Fruit fly (Drosophila melanogaster) whole organism, embryonic: ENCODE measurements around the gene CG6966.

ENCODE experiments used
- CG12769 ChIP-seq: fragments of 200-800 bp; sonication (Bioruptor generic); optimal IDR thresholded peaks from 2 replicates; lab custom pipeline; 2019; ENCODE audit warnings: missing biosample characterization, mild to moderate bottlenecking, missing genetic modification characterization, moderate library complexity
- Hmr ChIP-seq: fragments of 200-800 bp; sonication (Bioruptor generic); optimal IDR thresholded peaks from 3 replicates; lab custom pipeline; 2017; ENCODE audit warnings: mild to moderate bottlenecking, missing biosample characterization, missing genetic modification reagents, missing genetic modification characterization
- kah ChIP-seq: fragments of 200-800 bp; sonication (Bioruptor generic); optimal IDR thresholded peaks from 2 replicates; lab custom pipeline; 2018; ENCODE audit warnings: missing biosample characterization, mild to moderate bottlenecking, missing genetic modification characterization
- tgo ChIP-seq: fragments of 200-800 bp; sonication (Bioruptor generic); IDR thresholded peaks from 3 replicates; pipeline ENCODE4 v1.3.6; 2022; ENCODE audit warnings: missing biosample characterization, missing genetic modification characterization

DNA sequence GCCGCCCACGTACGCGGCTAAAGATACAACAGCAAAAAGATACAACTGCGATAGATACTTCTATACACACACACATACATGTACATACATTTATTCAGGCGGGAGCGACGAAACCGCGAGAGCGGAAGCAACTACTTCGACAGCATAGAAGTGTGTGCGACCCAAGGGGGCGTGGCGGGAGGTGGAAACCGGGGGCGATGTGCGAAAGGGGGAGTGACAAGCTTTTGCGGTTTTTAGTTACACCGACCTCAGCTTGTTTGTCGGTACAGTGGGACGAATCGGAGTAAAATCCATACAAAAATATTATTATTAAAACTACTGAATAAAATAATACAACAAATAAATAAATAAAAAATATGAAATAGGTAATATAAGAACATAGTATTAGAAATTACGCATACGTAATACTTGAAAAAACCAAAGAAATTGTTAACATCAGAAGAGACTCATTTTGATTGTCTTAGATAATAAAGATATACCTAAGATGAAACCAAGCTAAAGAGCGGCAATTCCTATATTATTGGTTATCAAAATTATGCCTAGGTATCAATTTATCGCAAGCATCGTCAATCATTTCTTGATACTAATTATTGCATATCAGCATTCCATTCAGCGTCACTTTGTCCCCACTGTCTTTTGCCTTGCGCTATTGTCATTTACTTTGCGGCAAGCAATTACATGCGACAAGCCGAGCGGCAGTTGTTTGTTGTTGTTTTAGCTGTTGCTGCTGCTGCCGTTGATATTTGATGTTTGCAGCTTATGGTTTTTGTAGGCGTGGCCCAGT, 33.4 kb upstream of the CG6966 start:
- TF ChIP-seq CG12769 (tag; lab: Kevin White, UChicago) (peak; percentile 51), Hmr (peak; percentile 71), kah (GFP tag; lab: Kevin White, UChicago) (no peak), tgo (GFP tag; lab: Robert Waterston, UW) (no peak; the same call in 1 of the 3 replicates)
